Worm (Caenorhabditis elegans) whole organism, L1 larva: ENCODE results near the gene Y116F11B.14.
A peak's percentile ranks its signal among the peaks of the same experiment; 100 is the strongest.

Source experiments
- C16A3.4 ChIP-seq: fragments of 150-350 bp; optimal IDR thresholded peaks from 2 replicates; lab custom pipeline; 2014; ENCODE audit warnings: missing biosample characterization, missing genetic modification characterization
- C34B4.2 ChIP-seq: sonication (generic microtip); optimal IDR thresholded peaks from 2 replicates; lab custom pipeline; 2017; ENCODE audit warnings: mild to moderate bottlenecking, missing genetic modification characterization, missing compliant biosample characterization
- F16B12.6 ChIP-seq: fragments of 150-350 bp; optimal IDR thresholded peaks from 2 replicates; lab custom pipeline; 2014; ENCODE audit warnings: missing biosample characterization, missing genetic modification characterization
- blmp-1 ChIP-seq: fragments of 150-350 bp; optimal IDR thresholded peaks from 2 replicates; lab custom pipeline; 2014; ENCODE audit warnings: missing biosample characterization, missing genetic modification characterization
- ceh-82 ChIP-seq, 3 experiments: fragments of 150-350 bp in 1 of 3; sonication (generic microtip) in 2 of 3; optimal IDR thresholded peaks; 2 replicates each; lab custom pipeline; 2014 to 2017; ENCODE audit warnings: missing biosample characterization in 3 of 3, missing genetic modification characterization in 3 of 3
- ceh-88 ChIP-seq: fragments of 200-800 bp; sonication (Bioruptor generic); IDR thresholded peaks from 2 replicates; pipeline ENCODE4 v1.3.6; 2022; ENCODE audit warnings: missing genetic modification characterization, missing compliant biosample characterization
- ceh-90 ChIP-seq: sonication (generic microtip); optimal IDR thresholded peaks from 2 replicates; lab custom pipeline; 2016; ENCODE audit warnings: missing genetic modification characterization, missing compliant biosample characterization
- ces-1 ChIP-seq: fragments of 150-350 bp; optimal IDR thresholded peaks from 2 replicates; lab custom pipeline; 2014; ENCODE audit warnings: missing biosample characterization, missing genetic modification reagents, missing genetic modification characterization
- dpl-1 ChIP-seq, 3 experiments: fragments of 150-350 bp in 2 of 3; sonication (generic microtip) in 1 of 3; optimal IDR thresholded peaks; 2 replicates each; lab custom pipeline; 2014 to 2017; ENCODE audit warnings: missing biosample characterization in 3 of 3, missing genetic modification characterization in 3 of 3, missing genetic modification reagents in 3 of 3
- efl-1 ChIP-seq, 4 experiments: fragments of 150-350 bp; optimal IDR thresholded peaks in 3 of 4; peaks in 1 of 4; 1 replicate in 1 of 4; 2 replicates in 3 of 4; lab custom pipeline; 2014; ENCODE audit warnings: missing biosample characterization in 2 of 4, missing genetic modification characterization in 2 of 4, missing genetic modification reagents in 2 of 4
- egl-13 ChIP-seq: sonication (generic microtip); optimal IDR thresholded peaks from 2 replicates; lab custom pipeline; 2016; ENCODE audit warnings: missing genotype, missing genetic modification reagents, missing genetic modification characterization, missing compliant biosample characterization
- elt-2 ChIP-seq: sonication (generic microtip); optimal IDR thresholded peaks from 2 replicates; lab custom pipeline; 2016; ENCODE audit warnings: missing genetic modification characterization, mild to moderate bottlenecking, inconsistent platforms, missing compliant biosample characterization, missing genetic modification reagents
- fkh-10 ChIP-seq: sonication (generic microtip); optimal IDR thresholded peaks from 2 replicates; lab custom pipeline; 2017; ENCODE audit warnings: missing biosample characterization, missing genetic modification reagents, missing genetic modification characterization
- fkh-4 ChIP-seq: sonication (generic microtip); optimal IDR thresholded peaks from 2 replicates; lab custom pipeline; 2016; ENCODE audit warnings: missing compliant biosample characterization, missing genetic modification characterization, borderline replicate concordance
- fos-1 ChIP-seq: fragments of 150-350 bp; optimal IDR thresholded peaks from 2 replicates; lab custom pipeline; 2014; ENCODE audit warnings: missing biosample characterization, missing genetic modification characterization
- irx-1 ChIP-seq: sonication (generic microtip); optimal IDR thresholded peaks from 2 replicates; lab custom pipeline; 2016; ENCODE audit warnings: missing genetic modification characterization, missing compliant biosample characterization
- jun-1 ChIP-seq: fragments of 150-350 bp; optimal IDR thresholded peaks from 2 replicates; lab custom pipeline; 2014; ENCODE audit warnings: missing biosample characterization, missing genetic modification reagents, missing genetic modification characterization
- lin-35 ChIP-seq, 2 experiments: fragments of 150-350 bp; optimal IDR thresholded peaks; 2 replicates each; lab custom pipeline; 2014; ENCODE audit warnings: missing biosample characterization in 2 of 2, missing genetic modification characterization in 2 of 2, missing genetic modification reagents in 2 of 2
- lsy-2 ChIP-seq, 2 experiments: fragments of 150-350 bp; optimal IDR thresholded peaks; 2 replicates each; lab custom pipeline; 2014; ENCODE audit warnings: missing biosample characterization in 2 of 2, missing genetic modification characterization in 2 of 2
- mab-9 ChIP-seq: fragments of 200-800 bp; sonication (Bioruptor generic); IDR thresholded peaks from 2 replicates; pipeline ENCODE4 v1.3.6; 2022; ENCODE audit warnings: missing genetic modification reagents, missing genetic modification characterization, missing compliant biosample characterization
- mdl-1 ChIP-seq, 2 experiments: fragments of 150-350 bp; optimal IDR thresholded peaks; 2 replicates each; lab custom pipeline; 2014 to 2017; ENCODE audit warnings: missing biosample characterization in 2 of 2, missing genetic modification characterization in 2 of 2, inconsistent platforms in 1 of 2
- mep-1 ChIP-seq: fragments of 150-350 bp; optimal IDR thresholded peaks from 2 replicates; lab custom pipeline; 2014; ENCODE audit warnings: missing biosample characterization, missing genetic modification characterization
- nhr-11 ChIP-seq: fragments of 150-350 bp; optimal IDR thresholded peaks from 2 replicates; lab custom pipeline; 2014; ENCODE audit warnings: missing biosample characterization, missing genetic modification characterization
- nhr-12 ChIP-seq: sonication (generic microtip); optimal IDR thresholded peaks from 2 replicates; lab custom pipeline; 2017; ENCODE audit warnings: missing biosample characterization, missing genetic modification characterization
- nhr-19 ChIP-seq: fragments of 200-800 bp; sonication (Bioruptor generic); conservative IDR thresholded peaks from 2 replicates; pipeline ENCODE4 v1.3.6; 2022; ENCODE audit warnings: missing genetic modification characterization, missing compliant biosample characterization
- nhr-28 ChIP-seq: fragments of 150-350 bp; optimal IDR thresholded peaks from 2 replicates; lab custom pipeline; 2014; ENCODE audit warnings: missing biosample characterization, missing genetic modification characterization
- nhr-85 ChIP-seq: sonication (generic microtip); peaks from one replicate; lab custom pipeline; 2016; ENCODE audit warnings: missing genetic modification characterization, inconsistent platforms, missing compliant biosample characterization
- pax-3 ChIP-seq: fragments of 200-800 bp; sonication (Bioruptor generic); optimal IDR thresholded peaks from 2 replicates; lab custom pipeline; 2018; ENCODE audit warnings: mild to moderate bottlenecking, missing genetic modification characterization, moderate library complexity, missing compliant biosample characterization
- pqm-1 ChIP-seq: sonication (generic microtip); optimal IDR thresholded peaks from 3 replicates; lab custom pipeline; 2017; ENCODE audit warnings: missing biosample characterization, missing genetic modification characterization
- rnt-1 ChIP-seq: sonication (generic microtip); optimal IDR thresholded peaks from 2 replicates; lab custom pipeline; 2016; ENCODE audit warnings: mild to moderate bottlenecking, missing genetic modification characterization, moderate library complexity, missing compliant biosample characterization
- sox-4 ChIP-seq: sonication (generic microtip); optimal IDR thresholded peaks from 2 replicates; lab custom pipeline; 2016; ENCODE audit warnings: missing genetic modification characterization, missing compliant biosample characterization
- sptf-1 ChIP-seq: fragments of 150-350 bp; optimal IDR thresholded peaks from 2 replicates; lab custom pipeline; 2014; ENCODE audit warnings: missing biosample characterization, missing genetic modification characterization
- tlp-1 ChIP-seq: fragments of 150-350 bp; optimal IDR thresholded peaks from 2 replicates; lab custom pipeline; 2014; ENCODE audit warnings: missing biosample characterization, missing genetic modification characterization
- unc-130 ChIP-seq: fragments of 150-350 bp; optimal IDR thresholded peaks from 2 replicates; lab custom pipeline; 2017; ENCODE audit warnings: missing biosample characterization, missing genetic modification characterization, inconsistent platforms
- unc-62 ChIP-seq: fragments of 150-350 bp; optimal IDR thresholded peaks from 2 replicates; lab custom pipeline; 2014; ENCODE audit warnings: missing biosample characterization, missing genetic modification reagents, missing genetic modification characterization
- unc-86 ChIP-seq: sonication (generic microtip); optimal IDR thresholded peaks from 2 replicates; lab custom pipeline; 2016; ENCODE audit warnings: missing genetic modification characterization, missing compliant biosample characterization
- unc-98 ChIP-seq: fragments of 200-800 bp; sonication (Bioruptor generic); IDR thresholded peaks from 2 replicates; pipeline ENCODE4 v1.3.6; 2022; ENCODE audit warnings: missing genetic modification characterization, missing compliant biosample characterization
- vab-15 ChIP-seq: sonication (generic microtip); optimal IDR thresholded peaks from 2 replicates; lab custom pipeline; 2017; ENCODE audit warnings: missing genotype, mild to moderate bottlenecking, missing genetic modification characterization, missing compliant biosample characterization
- xbp-1 ChIP-seq: sonication (generic microtip); optimal IDR thresholded peaks from 2 replicates; lab custom pipeline; 2016; ENCODE audit warnings: missing genetic modification characterization, missing compliant biosample characterization
- zip-4 ChIP-seq: fragments of 200-800 bp; sonication (Bioruptor generic); optimal IDR thresholded peaks from 2 replicates; lab custom pipeline; 2018; ENCODE audit warnings: mild to moderate bottlenecking, missing genetic modification characterization, moderate library complexity, missing compliant biosample characterization
- ztf-11 ChIP-seq, 2 experiments: sonication (generic microtip); optimal IDR thresholded peaks; 2 replicates each; lab custom pipeline; 2016 to 2017; ENCODE audit warnings: missing genetic modification characterization in 2 of 2, missing biosample characterization in 1 of 2, missing compliant biosample characterization in 1 of 2
- ztf-4 ChIP-seq: fragments of 150-350 bp; optimal IDR thresholded peaks from 2 replicates; lab custom pipeline; 2014; ENCODE audit warnings: missing biosample characterization, missing genetic modification characterization

Y116F11B.14 gene

ce11 chrV:19907365-19907764 lies 8.1 kb downstream of the Y116F11B.14 start, which contains the start of gene fars-2 (continued):
- TF ChIP-seq vab-15 (tag; lab: Kevin White, UChicago): no peak

ce11 chrV:19908854-19909253 lies 9.6 kb downstream of the Y116F11B.14 start:
- TF ChIP-seq mab-9 (GFP tag; lab: Robert Waterston, UW) (no peak), mep-1 (peak; percentile 41), F16B12.6 (peak; percentile 86), nhr-19 (GFP tag; lab: Robert Waterston, UW) (no peak), nhr-85 (tag; lab: Kevin White, UChicago) (peak; percentile 26), lin-35 (GFP tag; optimal IDR thresholded peaks at IDR 0.05; lab: Kevin White, UChicago) (peak in 1 of 2 experiments; percentile 11), efl-1 (optimal IDR thresholded peaks at IDR 0.05; lab: Kevin White, UChicago) (peak in 1 of 2 experiments; percentile 25), efl-1 (GFP tag; optimal IDR thresholded peaks at IDR 0.05 in 1 of 2; lab: Kevin White, UChicago) (peak; percentile 38 to 88), lsy-2 (tag; optimal IDR thresholded peaks at IDR 0.05; lab: Kevin White, UChicago) (peak; percentile 16 to 29), ceh-82 (tag; optimal IDR thresholded peaks at IDR 0.05; lab: Kevin White, UChicago) (peak in 1 of 3 experiments; percentile 8), dpl-1 (GFP tag; optimal IDR thresholded peaks at IDR 0.05; lab: Kevin White, UChicago) (peak in 1 of 3 experiments; percentile 31), unc-130 (no peak), mdl-1 (tag; optimal IDR thresholded peaks at IDR 0.05; lab: Kevin White, UChicago) (peak in 1 of 2 experiments; percentile 22), unc-86 (tag; lab: Kevin White, UChicago) (no peak)

ce11 chrV:19915973-19916605 lies 16.8 kb downstream of the Y116F11B.14 start, which contains the start of the genes chk-2 and Y60A3A.19:
Gene chk-2, minus strand, starts transcription at chrV:19916023.
Gene Y60A3A.19, plus strand, starts transcription at chrV:19916555.
- TF ChIP-seq sox-4 (tag; lab: Kevin White, UChicago): no peak
- no peak for TF ChIP-seq ztf-11 (tag; optimal IDR thresholded peaks at IDR 0.05; lab: Kevin White, UChicago)
- TF ChIP-seq unc-62: no peak
- TF ChIP-seq ceh-90: no peak
- no peak for TF ChIP-seq unc-130
- no peak for TF ChIP-seq irx-1
- TF ChIP-seq mab-9 (GFP tag; lab: Robert Waterston, UW): no peak
- TF ChIP-seq lin-35 (GFP tag; optimal IDR thresholded peaks at IDR 0.05; lab: Kevin White, UChicago): no peak
- no peak for TF ChIP-seq elt-2 (tag; lab: Kevin White, UChicago)
- TF ChIP-seq ceh-88 (GFP tag; lab: Robert Waterston, UW): no peak
- no peak for TF ChIP-seq unc-98 (GFP tag; lab: Robert Waterston, UW)
- no peak for TF ChIP-seq fos-1 (tag; lab: Kevin White, UChicago)
- no peak for TF ChIP-seq nhr-28
- TF ChIP-seq tlp-1 (tag; lab: Kevin White, UChicago): no peak
- TF ChIP-seq sptf-1 (tag; lab: Kevin White, UChicago): no peak
- TF ChIP-seq egl-13 (tag; lab: Kevin White, UChicago): no peak
- TF ChIP-seq pax-3: no peak
- TF ChIP-seq mep-1: no peak

- no peak for TF ChIP-seq fkh-4 (tag; lab: Kevin White, UChicago)
- no peak for TF ChIP-seq blmp-1
- no peak for TF ChIP-seq fkh-10 (GFP tag; lab: Kevin White, UChicago)
- TF ChIP-seq mep-1: no peak
- TF ChIP-seq zip-4: no peak
- no peak for TF ChIP-seq F16B12.6
- no peak for TF ChIP-seq ztf-4 (tag; lab: Kevin White, UChicago)
- TF ChIP-seq nhr-12 (tag; lab: Kevin White, UChicago): no peak
- no peak for TF ChIP-seq jun-1
- no peak for TF ChIP-seq C34B4.2 (tag; lab: Kevin White, UChicago)
- no peak for TF ChIP-seq ces-1
- no peak for TF ChIP-seq mdl-1 (tag; optimal IDR thresholded peaks at IDR 0.05; lab: Kevin White, UChicago)
- no peak for TF ChIP-seq C16A3.4 (tag; lab: Kevin White, UChicago)
- no peak for TF ChIP-seq pqm-1
- no peak for TF ChIP-seq efl-1 (optimal IDR thresholded peaks at IDR 0.05; lab: Kevin White, UChicago)
- TF ChIP-seq efl-1 (GFP tag; optimal IDR thresholded peaks at IDR 0.05 in 1 of 2; lab: Kevin White, UChicago): no peak
- TF ChIP-seq xbp-1 (tag; lab: Kevin White, UChicago): no peak
- TF ChIP-seq rnt-1: no peak
- TF ChIP-seq elt-2 (tag; lab: Kevin White, UChicago): no peak
- no peak for TF ChIP-seq nhr-11 (tag; lab: Kevin White, UChicago)
- no peak for TF ChIP-seq unc-62
Measured at ce11 chrV:19922613-19923012, 23.3 kb downstream of the Y116F11B.14 start, which contains the start of gene Y60A3A.16. Gene Y60A3A.16, minus strand, starts transcription at chrV:19922713.
